Worm (Caenorhabditis elegans) whole organism, late embryonic: ENCODE results near the gene nhr-147.

Experiments used
- K09A11.1 ChIP-seq: sonication (generic microtip); optimal IDR thresholded peaks from 2 replicates; lab custom pipeline; 2017; ENCODE audit warnings: antibody characterized with exemption, mild to moderate bottlenecking, missing genetic modification characterization, missing compliant biosample characterization; ENCODE audit not compliant: insufficient read depth
- ceh-30 ChIP-seq: fragments of 150-350 bp; optimal IDR thresholded peaks from 2 replicates; lab custom pipeline; 2014; ENCODE audit warnings: missing biosample characterization, missing genetic modification characterization
- ceh-31 ChIP-seq: sonication (generic microtip); optimal IDR thresholded peaks from 2 replicates; lab custom pipeline; 2016; ENCODE audit warnings: missing genetic modification characterization, missing compliant biosample characterization
- ceh-45 ChIP-seq: fragments of 200-800 bp; sonication (Bioruptor generic); IDR thresholded peaks from 2 replicates; pipeline ENCODE4 v1.3.6; 2022; ENCODE audit warnings: missing genetic modification reagents, missing genetic modification characterization, missing compliant biosample characterization
- eyg-1 ChIP-seq: sonication (generic microtip); optimal IDR thresholded peaks from 2 replicates; lab custom pipeline; 2016; ENCODE audit warnings: missing genotype, missing genetic modification characterization, missing compliant biosample characterization
- fkh-10 ChIP-seq: fragments of 150-350 bp; optimal IDR thresholded peaks from 2 replicates; lab custom pipeline; 2014; ENCODE audit warnings: missing biosample characterization, missing genetic modification reagents, missing genetic modification characterization
- hlh-6 ChIP-seq: sonication (generic microtip); optimal IDR thresholded peaks from 2 replicates; lab custom pipeline; 2016; ENCODE audit warnings: missing genotype, missing genetic modification characterization, missing compliant biosample characterization
- lin-11 ChIP-seq: fragments of 200-800 bp; sonication (Bioruptor generic); optimal IDR thresholded peaks from 2 replicates; lab custom pipeline; 2018; ENCODE audit warnings: mild to moderate bottlenecking, missing genetic modification characterization, missing compliant biosample characterization
- nhr-11 ChIP-seq: fragments of 150-350 bp; optimal IDR thresholded peaks from 2 replicates; lab custom pipeline; 2014; ENCODE audit warnings: missing biosample characterization, missing genetic modification characterization
- pat-9 ChIP-seq: fragments of 200-800 bp; sonication (Bioruptor generic); optimal IDR thresholded peaks from 2 replicates; lab custom pipeline; 2018; ENCODE audit warnings: mild to moderate bottlenecking, missing genetic modification characterization, moderate library complexity, missing compliant biosample characterization
- pha-4 ChIP-seq: fragments of 150-350 bp; optimal IDR thresholded peaks from 2 replicates; lab custom pipeline; 2018; ENCODE audit warnings: missing biosample characterization, missing genetic modification reagents, missing genetic modification characterization
- pqm-1 ChIP-seq: sonication (generic microtip); optimal IDR thresholded peaks from 2 replicates; lab custom pipeline; 2016; ENCODE audit warnings: missing genetic modification characterization, missing compliant biosample characterization
- sox-2 ChIP-seq: fragments of 200-800 bp; sonication (Bioruptor generic); IDR thresholded peaks from 2 replicates; pipeline ENCODE4 v1.3.6; 2022; ENCODE audit warnings: missing genetic modification reagents, missing genetic modification characterization, missing compliant biosample characterization
- unc-55 ChIP-seq: sonication (generic microtip); optimal IDR thresholded peaks from 2 replicates; lab custom pipeline; 2017; ENCODE audit warnings: missing biosample characterization, missing genetic modification reagents, missing genetic modification characterization

DNA sequence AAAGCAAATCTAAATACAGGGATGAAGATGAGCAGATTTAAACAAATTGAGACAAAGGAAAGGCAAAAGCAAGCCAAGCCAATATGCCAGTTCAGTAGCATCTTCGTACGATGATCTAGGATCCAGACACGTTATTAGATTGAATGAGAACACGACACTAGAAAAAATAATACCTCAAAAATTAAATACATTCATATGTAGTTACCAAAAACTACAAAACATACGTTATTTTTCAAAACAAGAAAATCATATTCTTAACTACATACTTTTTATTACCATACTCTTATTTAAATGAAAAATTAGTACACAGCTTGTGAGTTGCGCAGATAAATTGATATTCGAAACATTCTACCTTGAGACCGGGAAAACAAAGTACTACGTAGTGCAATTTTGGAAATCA is 32.4 kb upstream of the nhr-147 start, which contains the start of gene srx-6:
- no peak for TF ChIP-seq ceh-30 (tag; lab: Kevin White, UChicago)
- no peak for TF ChIP-seq hlh-6 (tag; lab: Kevin White, UChicago)
- TF ChIP-seq sox-2, result no peak
- TF ChIP-seq pat-9 (tag; lab: Kevin White, UChicago), result no peak
- TF ChIP-seq nhr-11 (tag; lab: Kevin White, UChicago), result no peak
- TF ChIP-seq pha-4 (tag; lab: Kevin White, UChicago), result no peak
- no peak for TF ChIP-seq eyg-1
- no peak for TF ChIP-seq lin-11 (tag; lab: Kevin White, UChicago)
- TF ChIP-seq pqm-1 (tag; lab: Kevin White, UChicago), result no peak
- TF ChIP-seq ceh-31 (tag; lab: Kevin White, UChicago), result no peak
- TF ChIP-seq fkh-10 (GFP tag; lab: Kevin White, UChicago), result no peak
- no peak for TF ChIP-seq unc-55
- TF ChIP-seq K09A11.1, result no peak
- no peak for TF ChIP-seq ceh-45 (GFP tag; lab: Robert Waterston, UW)
